Fruit fly (Drosophila melanogaster) whole organism, embryonic: ENCODE measurements around the gene CG43938.

ENCODE experiments used
- Atf-2 ChIP-seq: fragments of 200-800 bp; sonication (Bioruptor generic); optimal IDR thresholded peaks from 2 replicates; lab custom pipeline; 2016; ENCODE audit warnings: missing biosample characterization, missing genetic modification characterization
- Atf6 ChIP-seq: fragments of 200-800 bp; sonication (Bioruptor generic); IDR thresholded peaks from 2 replicates; pipeline ENCODE4 v1.3.6; 2022; ENCODE audit warnings: missing biosample characterization, missing genetic modification characterization
- CG11504 ChIP-seq: fragments of 200-800 bp; sonication (Bioruptor generic); optimal IDR thresholded peaks from 3 replicates; lab custom pipeline; 2019; ENCODE audit warnings: missing biosample characterization, mild to moderate bottlenecking, missing genetic modification characterization, moderate library complexity
- CG11695 ChIP-seq: fragments of 200-800 bp; sonication (Bioruptor generic); IDR thresholded peaks from 3 replicates; pipeline ENCODE4 v1.3.6; 2022; ENCODE audit warnings: missing biosample characterization, missing genetic modification characterization
- CG12104 ChIP-seq: fragments of 200-800 bp; sonication (Bioruptor generic); optimal IDR thresholded peaks from 3 replicates; lab custom pipeline; 2016; ENCODE audit warnings: missing biosample characterization, missing genetic modification characterization
- CG12236 ChIP-seq: fragments of 200-800 bp; sonication (Bioruptor generic); optimal IDR thresholded peaks from 2 replicates; lab custom pipeline; 2016; ENCODE audit warnings: missing biosample characterization, missing genetic modification characterization
- CG14050 ChIP-seq: fragments of 200-800 bp; sonication (Bioruptor generic); IDR thresholded peaks from 3 replicates; pipeline ENCODE4 v1.3.6; 2022; ENCODE audit warnings: missing biosample characterization, missing genetic modification characterization
- CG15696 ChIP-seq: fragments of 200-800 bp; sonication (Bioruptor generic); optimal IDR thresholded peaks from 2 replicates; lab custom pipeline; 2019; ENCODE audit warnings: missing biosample characterization, mild to moderate bottlenecking, missing genetic modification characterization, moderate library complexity
- CG17568 ChIP-seq: fragments of 200-800 bp; sonication (Bioruptor generic); optimal IDR thresholded peaks from 2 replicates; lab custom pipeline; 2018; ENCODE audit warnings: missing biosample characterization, mild to moderate bottlenecking, missing genetic modification characterization, moderate library complexity
- CG17912 ChIP-seq: fragments of 200-800 bp; sonication (Bioruptor generic); optimal IDR thresholded peaks from 2 replicates; lab custom pipeline; 2018; ENCODE audit warnings: missing biosample characterization, mild to moderate bottlenecking, missing genetic modification characterization
- CG3065 ChIP-seq: fragments of 200-800 bp; sonication (Bioruptor generic); optimal IDR thresholded peaks from 2 replicates; lab custom pipeline; 2016; ENCODE audit warnings: missing biosample characterization, missing genetic modification characterization
- CG31441 ChIP-seq: fragments of 200-800 bp; sonication (Bioruptor generic); IDR thresholded peaks from 2 replicates; pipeline ENCODE4 v1.3.6; 2022; ENCODE audit warnings: missing biosample characterization, missing genetic modification characterization
- CG32767 ChIP-seq: fragments of 200-800 bp; sonication (Bioruptor generic); IDR thresholded peaks from 2 replicates; pipeline ENCODE4 v1.3.6; 2022; ENCODE audit warnings: missing biosample characterization, missing genetic modification characterization
- CG42726 ChIP-seq: fragments of 200-800 bp; sonication (Bioruptor generic); IDR thresholded peaks from 2 replicates; pipeline ENCODE4 v1.3.6; 2022; ENCODE audit warnings: missing biosample characterization, missing genetic modification characterization; ENCODE audit not compliant: partially characterized antibody
- CG4820 ChIP-seq: fragments of 200-800 bp; sonication (Bioruptor generic); optimal IDR thresholded peaks from 3 replicates; lab custom pipeline; 2016; ENCODE audit warnings: missing biosample characterization, missing genetic modification characterization
- CG4854 ChIP-seq: fragments of 200-800 bp; sonication (Bioruptor generic); optimal IDR thresholded peaks from 2 replicates; lab custom pipeline; 2016; ENCODE audit warnings: missing biosample characterization, missing genetic modification characterization, inconsistent platforms
- CG6175 ChIP-seq: fragments of 200-800 bp; sonication (Bioruptor generic); IDR thresholded peaks from 3 replicates; pipeline ENCODE4 v1.3.6; 2022; ENCODE audit warnings: missing biosample characterization, missing genetic modification characterization
- CG7786 ChIP-seq: fragments of 200-800 bp; sonication (Bioruptor generic); optimal IDR thresholded peaks from 2 replicates; lab custom pipeline; 2016; ENCODE audit warnings: missing biosample characterization, missing genetic modification characterization
- CG7928 ChIP-seq: fragments of 200-800 bp; sonication (Bioruptor generic); optimal IDR thresholded peaks from 2 replicates; lab custom pipeline; 2017; ENCODE audit warnings: missing biosample characterization, mild to moderate bottlenecking, missing genetic modification characterization
- CG8281 ChIP-seq: fragments of 200-800 bp; sonication (Bioruptor generic); optimal IDR thresholded peaks from 2 replicates; lab custom pipeline; 2018; ENCODE audit warnings: missing biosample characterization, mild to moderate bottlenecking, missing genetic modification characterization, moderate library complexity
- CG8359 ChIP-seq: fragments of 200-800 bp; sonication (Bioruptor generic); optimal IDR thresholded peaks from 2 replicates; lab custom pipeline; 2017; ENCODE audit warnings: missing biosample characterization, mild to moderate bottlenecking, missing genetic modification characterization, borderline replicate concordance
- CG9215 ChIP-seq: fragments of 200-800 bp; sonication (Bioruptor generic); IDR thresholded peaks from 2 replicates; pipeline ENCODE4 v1.3.6; 2022; ENCODE audit warnings: missing biosample characterization, missing genetic modification characterization
- CG9876 ChIP-seq: fragments of 200-800 bp; sonication (Bioruptor generic); optimal IDR thresholded peaks from 2 replicates; lab custom pipeline; 2016; ENCODE audit warnings: missing biosample characterization, missing genetic modification characterization
- CoRest ChIP-seq: fragments of 200-800 bp; sonication (Bioruptor generic); optimal IDR thresholded peaks from 3 replicates; lab custom pipeline; 2018; ENCODE audit warnings: missing biosample characterization, mild to moderate bottlenecking, missing genetic modification characterization, moderate library complexity
- CrebB ChIP-seq: fragments of 200-800 bp; sonication (Bioruptor generic); optimal IDR thresholded peaks from 3 replicates; lab custom pipeline; 2018; ENCODE audit warnings: missing biosample characterization, mild to moderate bottlenecking, missing genetic modification characterization
- Hr3 ChIP-seq: fragments of 200-800 bp; sonication (Bioruptor generic); optimal IDR thresholded peaks from 3 replicates; lab custom pipeline; 2016; ENCODE audit warnings: missing biosample characterization, missing genetic modification characterization
- Hr39 ChIP-seq: fragments of >200 bp; optimal IDR thresholded peaks from 2 replicates; lab custom pipeline; 2017
- Kr ChIP-seq: fragments of 200-800 bp; sonication (Bioruptor generic); optimal IDR thresholded peaks from 2 replicates; lab custom pipeline; 2017; ENCODE audit warnings: missing biosample characterization, mild to moderate bottlenecking, missing genetic modification characterization
- Lpt ChIP-seq: fragments of >200 bp; optimal IDR thresholded peaks from 2 replicates; lab custom pipeline; 2018; ENCODE audit warnings: missing biosample characterization, missing genetic modification characterization
- MESR4 ChIP-seq: fragments of 200-800 bp; sonication (Bioruptor generic); optimal IDR thresholded peaks from 2 replicates; lab custom pipeline; 2018; ENCODE audit warnings: missing biosample characterization, mild to moderate bottlenecking, missing genetic modification characterization, moderate library complexity
- MTF-1 ChIP-seq: fragments of 200-800 bp; sonication (Bioruptor generic); optimal IDR thresholded peaks from 2 replicates; lab custom pipeline; 2018; ENCODE audit warnings: missing biosample characterization, mild to moderate bottlenecking, missing genetic modification characterization, borderline replicate concordance
- Oaz ChIP-seq: fragments of 200-800 bp; sonication (Bioruptor generic); IDR thresholded peaks from 2 replicates; pipeline ENCODE4 v1.3.6; 2022; ENCODE audit warnings: missing biosample characterization, missing genetic modification characterization
- PHDP ChIP-seq: fragments of 200-800 bp; sonication (Bioruptor generic); optimal IDR thresholded peaks from 3 replicates; lab custom pipeline; 2018; ENCODE audit warnings: missing biosample characterization, mild to moderate bottlenecking, missing genetic modification characterization, moderate library complexity
- bigmax ChIP-seq: fragments of 200-800 bp; sonication (Bioruptor generic); optimal IDR thresholded peaks from 2 replicates; lab custom pipeline; 2018; ENCODE audit warnings: missing biosample characterization, mild to moderate bottlenecking, missing genetic modification characterization
- bsh ChIP-seq, 2 experiments: fragments of 200-800 bp; sonication (Bioruptor generic); optimal IDR thresholded peaks; 2 replicates each; lab custom pipeline; 2017 to 2018; ENCODE audit warnings: mild to moderate bottlenecking in 2 of 2, missing biosample characterization in 2 of 2, missing genetic modification characterization in 2 of 2, moderate library complexity in 1 of 2
- crp ChIP-seq, 2 experiments: fragments of 200-800 bp; sonication (Bioruptor generic); optimal IDR thresholded peaks; 2 replicates in 1 of 2; 3 replicates in 1 of 2; lab custom pipeline; 2017; ENCODE audit warnings: missing biosample characterization in 2 of 2, missing genetic modification characterization in 2 of 2, mild to moderate bottlenecking in 1 of 2, moderate library complexity in 1 of 2
- en ChIP-seq: fragments of 200-800 bp; sonication (Bioruptor generic); optimal IDR thresholded peaks from 2 replicates; lab custom pipeline; 2016; ENCODE audit warnings: missing biosample characterization, missing genetic modification characterization
- ham ChIP-seq: fragments of 200-800 bp; sonication (Bioruptor generic); IDR thresholded peaks from 2 replicates; pipeline ENCODE4 v1.3.6; 2022; ENCODE audit warnings: missing biosample characterization, missing genetic modification characterization
- lab ChIP-seq: fragments of 200-800 bp; sonication (Bioruptor generic); optimal IDR thresholded peaks from 3 replicates; lab custom pipeline; 2017; ENCODE audit warnings: missing biosample characterization, missing genetic modification characterization, mild to moderate bottlenecking, moderate library complexity, missing genetic modification reagents
- odd ChIP-seq: fragments of 200-800 bp; sonication (Bioruptor generic); optimal IDR thresholded peaks from 2 replicates; lab custom pipeline; 2017; ENCODE audit warnings: missing biosample characterization, mild to moderate bottlenecking, missing genetic modification characterization
- pum ChIP-seq: fragments of 200-800 bp; sonication (Bioruptor generic); optimal IDR thresholded peaks from 2 replicates; lab custom pipeline; 2016; ENCODE audit warnings: missing biosample characterization, missing genetic modification characterization
- rib ChIP-seq: fragments of 200-800 bp; sonication (Bioruptor generic); IDR thresholded peaks from 2 replicates; pipeline ENCODE4 v1.3.6; 2022; ENCODE audit warnings: missing biosample characterization, missing genetic modification characterization
- sens-2 ChIP-seq: fragments of 200-800 bp; sonication (Bioruptor generic); IDR thresholded peaks from 2 replicates; pipeline ENCODE4 v1.3.6; 2022; ENCODE audit warnings: missing biosample characterization, missing genetic modification characterization
- seq ChIP-seq: fragments of 200-800 bp; sonication (Bioruptor generic); IDR thresholded peaks from 2 replicates; pipeline ENCODE4 v1.3.6; 2022; ENCODE audit warnings: missing biosample characterization, missing genetic modification characterization
- sna ChIP-seq: fragments of 200-800 bp; sonication (Bioruptor generic); IDR thresholded peaks from 2 replicates; pipeline ENCODE4 v1.3.6; 2022; ENCODE audit warnings: missing biosample characterization, missing genetic modification characterization; ENCODE audit not compliant: partially characterized antibody
- sqz ChIP-seq: fragments of 200-800 bp; sonication (Bioruptor generic); optimal IDR thresholded peaks from 3 replicates; lab custom pipeline; 2018; ENCODE audit warnings: missing biosample characterization, mild to moderate bottlenecking, missing genetic modification characterization
- sug ChIP-seq: fragments of 200-800 bp; optimal IDR thresholded peaks from 2 replicates; lab custom pipeline; 2019; ENCODE audit warnings: missing biosample characterization, mild to moderate bottlenecking, missing genetic modification characterization, moderate library complexity
- wor ChIP-seq: fragments of 200-800 bp; sonication (Bioruptor generic); IDR thresholded peaks from 2 replicates; pipeline ENCODE4 v1.3.6; 2022; ENCODE audit warnings: missing biosample characterization, missing genetic modification characterization

The CG43938 gene

DNA sequence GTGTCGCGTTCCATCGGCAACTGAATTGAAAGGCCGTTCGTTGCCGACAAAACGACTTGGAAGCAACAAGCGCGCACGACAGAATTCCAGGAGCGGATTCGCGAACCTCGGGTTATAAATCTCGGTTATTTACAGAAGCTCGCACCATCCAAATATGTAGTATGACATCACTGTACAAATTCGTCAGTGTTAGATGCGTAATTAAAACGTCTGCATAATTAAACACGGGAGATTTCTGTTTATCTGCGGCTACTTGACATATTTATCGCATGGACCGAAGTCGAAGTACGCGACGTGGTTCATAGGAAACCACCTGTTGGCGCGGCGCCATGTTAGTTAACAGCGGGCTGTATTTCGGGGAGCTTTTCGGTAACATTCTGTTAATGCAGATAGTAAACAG is 50.5 kb downstream of the CG43938 start, which contains the start of gene Ac78C (continued):
- TF ChIP-seq CG7786 (GFP tag; lab: Kevin White, UChicago) (peak; percentile 89), Oaz (peak; percentile 61; the same call in 1 of the 2 replicates), CG17568 (GFP tag; lab: Kevin White, UChicago) (peak; percentile 84), Kr (GFP tag; lab: Kevin White, UChicago) (no peak), odd (GFP tag; lab: Kevin White, UChicago) (peak; percentile 73), sens-2 (peak; percentile 45; the same call in 1 of the 2 replicates), CG31441 (no peak; the same call in 1 of the 2 replicates), CoRest (tag; lab: Kevin White, UChicago) (peak; percentile 78), rib (peak; percentile 83), CG11504 (tag; lab: Kevin White, UChicago) (peak; percentile 82), en (GFP tag; lab: Kevin White, UChicago) (peak; percentile 60), Lpt (GFP tag; lab: Kevin White, UChicago) (no peak), CG42726 (GFP tag; lab: Robert Waterston, UW) (0 out of 2 replicates have a peak, but pooled peaks have one; percentile 29), CrebB (tag; lab: Kevin White, UChicago) (peak; percentile 93), MESR4 (GFP tag; lab: Kevin White, UChicago) (peak; percentile 14)

DNA sequence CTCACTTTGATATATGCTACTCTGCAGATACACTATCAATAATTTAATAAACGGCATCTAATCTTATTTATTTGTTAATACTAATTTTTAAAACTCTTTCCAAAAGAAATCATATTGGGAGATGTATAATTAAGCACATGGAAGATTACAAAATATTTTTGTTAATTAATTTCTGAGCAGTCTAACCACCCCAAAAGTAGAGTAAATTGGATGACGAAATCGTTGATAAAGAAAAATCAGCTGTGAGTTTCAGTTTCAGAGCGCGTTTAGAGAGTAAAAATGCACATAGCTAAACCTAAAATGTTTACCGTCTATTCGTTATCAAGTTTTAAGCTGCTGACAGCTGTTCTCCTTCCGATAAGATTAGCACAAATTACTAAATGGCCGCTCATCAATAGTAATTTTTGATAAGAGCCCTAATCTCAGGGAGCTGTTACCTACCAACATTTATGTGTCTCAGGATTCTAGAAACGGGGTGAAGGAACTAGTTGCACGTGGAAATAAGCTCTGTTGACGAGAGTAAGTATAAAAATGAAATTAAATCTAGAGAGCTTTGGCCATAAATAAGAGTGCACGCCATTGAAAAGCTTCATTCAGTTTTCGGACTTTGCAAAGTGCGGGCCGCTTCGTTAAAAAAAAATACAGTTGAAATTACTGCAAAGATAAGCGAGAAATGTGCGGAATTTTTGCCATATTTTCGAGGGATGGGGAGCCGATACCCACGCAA is 51.2 kb downstream of the CG43938 start, which contains the start of the genes chb and AsnS:
Gene chb, plus strand, starts transcription at position 327 of the 727 bp plus-strand sequence.
Gene AsnS, plus strand, starts transcription at position 592 of the 727 bp plus-strand sequence.
- TF ChIP-seq Atf-2 (GFP tag; lab: Kevin White, UChicago) (peak; percentile 21), wor (GFP tag; lab: Robert Waterston, UW) (peak; percentile 85), CG6175 (GFP tag; lab: Robert Waterston, UW) (peak; percentile 63; the same call in 1 of the 3 replicates), CG8359 (GFP tag; lab: Kevin White, UChicago) (peak; percentile 64), CG12104 (GFP tag; lab: Kevin White, UChicago) (peak; percentile 85), pum (GFP tag; lab: Kevin White, UChicago) (peak; percentile 61), PHDP (tag; lab: Kevin White, UChicago) (peak; percentile 96), CG15696 (tag; lab: Kevin White, UChicago) (peak; percentile 35), sna (GFP tag; lab: Robert Waterston, UW) (no peak), CG17912 (no peak), seq (GFP tag; lab: Robert Waterston, UW) (peak; percentile 89), sug (tag; lab: Kevin White, UChicago) (peak; percentile 50), Atf6 (GFP tag; lab: Robert Waterston, UW) (peak; percentile 94), CG14050 (GFP tag; lab: Robert Waterston, UW) (peak; percentile 81), lab (GFP tag; lab: Kevin White, UChicago) (peak; percentile 92), CG11695 (GFP tag; lab: Robert Waterston, UW) (peak; percentile 96), CG4854 (GFP tag; lab: Kevin White, UChicago) (peak; percentile 52), CG8281 (peak; percentile 74), ham (GFP tag; lab: Robert Waterston, UW) (peak; percentile 39; the same call in 1 of the 2 replicates), CG4820 (peak; percentile 85), bsh (GFP tag; optimal IDR thresholded peaks at IDR 0.05; lab: Kevin White, UChicago) (peak in 1 of 2 experiments; percentile 93), CG7928 (GFP tag; lab: Kevin White, UChicago) (peak; percentile 52), CG12236 (peak; percentile 55), crp (GFP tag; optimal IDR thresholded peaks at IDR 0.05; lab: Kevin White, UChicago) (peak in 1 of 2 experiments; percentile 77), sqz (peak; percentile 69), MTF-1 (GFP tag; lab: Kevin White, UChicago) (peak; percentile 66), CG32767 (peak; percentile 80), Hr39 (lab: Kevin White, UChicago) (no peak), CoRest (tag; lab: Kevin White, UChicago) (peak; percentile 94), CG9876 (peak; percentile 20), CG9215 (GFP tag; lab: Robert Waterston, UW) (peak; percentile 80), bigmax (GFP tag; lab: Kevin White, UChicago) (no peak), Hr3 (peak; percentile 84), CG3065 (GFP tag; lab: Kevin White, UChicago) (no peak)
